Fruit fly (Drosophila melanogaster) whole organism, prepupa: ENCODE measurements around the gene CG43345.
A peak's percentile ranks its signal among the peaks of the same experiment; 100 is the strongest.

ENCODE experiments used
- Blimp-1 ChIP-seq: fragments of 200-800 bp; sonication (Bioruptor generic); optimal IDR thresholded peaks from 3 replicates; lab custom pipeline; 2017; ENCODE audit warnings: missing biosample characterization, missing genetic modification characterization, mild to moderate bottlenecking, moderate library complexity, missing genetic modification reagents
- CG10631 ChIP-seq: fragments of 200-800 bp; sonication (Bioruptor generic); optimal IDR thresholded peaks from 2 replicates; lab custom pipeline; 2016; ENCODE audit warnings: missing biosample characterization, missing genetic modification characterization
- CG10669 ChIP-seq: fragments of 200-800 bp; sonication (Bioruptor generic); optimal IDR thresholded peaks from 3 replicates; lab custom pipeline; 2018; ENCODE audit warnings: missing biosample characterization, mild to moderate bottlenecking, missing genetic modification characterization, moderate library complexity
- CG11294 ChIP-seq: fragments of 200-800 bp; sonication (Bioruptor generic); IDR thresholded peaks from 2 replicates; pipeline ENCODE4 v1.3.6; 2022; ENCODE audit warnings: missing biosample characterization, missing genetic modification characterization
- CG11902 ChIP-seq: fragments of 200-800 bp; sonication (Bioruptor generic); optimal IDR thresholded peaks from 3 replicates; lab custom pipeline; 2016; ENCODE audit warnings: missing biosample characterization, missing genetic modification characterization
- CG1621 ChIP-seq: fragments of 200-800 bp; sonication (Bioruptor generic); optimal IDR thresholded peaks from 3 replicates; lab custom pipeline; 2018; ENCODE audit warnings: missing biosample characterization, mild to moderate bottlenecking, missing genetic modification characterization
- CG16779 ChIP-seq: fragments of 200-800 bp; sonication (Bioruptor generic); optimal IDR thresholded peaks from 3 replicates; lab custom pipeline; 2017; ENCODE audit warnings: missing biosample characterization, mild to moderate bottlenecking, missing genetic modification characterization
- CG3032 ChIP-seq: fragments of 200-800 bp; optimal IDR thresholded peaks from 2 replicates; lab custom pipeline; 2019; ENCODE audit warnings: missing biosample characterization, mild to moderate bottlenecking, missing genetic modification characterization, moderate library complexity
- CG31627 ChIP-seq: fragments of 200-800 bp; sonication (Bioruptor generic); optimal IDR thresholded peaks from 3 replicates; lab custom pipeline; 2016; ENCODE audit warnings: missing biosample characterization, missing genetic modification characterization
- CG32006 ChIP-seq: fragments of 200-800 bp; sonication (Bioruptor generic); optimal IDR thresholded peaks from 3 replicates; lab custom pipeline; 2017; ENCODE audit warnings: missing biosample characterization, mild to moderate bottlenecking, missing genetic modification characterization
- CG3919 ChIP-seq: fragments of 200-800 bp; sonication (Bioruptor generic); optimal IDR thresholded peaks from 3 replicates; lab custom pipeline; 2016; ENCODE audit warnings: missing biosample characterization, missing genetic modification characterization
- CG4318 ChIP-seq: fragments of 200-800 bp; sonication (Bioruptor generic); optimal IDR thresholded peaks from 3 replicates; lab custom pipeline; 2017; ENCODE audit warnings: missing biosample characterization, mild to moderate bottlenecking, missing genetic modification characterization
- CG6163 ChIP-seq: fragments of 200-800 bp; sonication (Bioruptor generic); IDR thresholded peaks from 3 replicates; pipeline ENCODE4 v1.3.6; 2022; ENCODE audit warnings: missing biosample characterization, missing genetic modification characterization
- CG6276 ChIP-seq: fragments of 200-800 bp; sonication (Bioruptor generic); optimal IDR thresholded peaks from 2 replicates; lab custom pipeline; 2017; ENCODE audit warnings: missing biosample characterization, mild to moderate bottlenecking, missing genetic modification characterization
- CG6792 ChIP-seq: fragments of 200-800 bp; sonication (Bioruptor generic); optimal IDR thresholded peaks from 3 replicates; lab custom pipeline; 2016; ENCODE audit warnings: missing biosample characterization, missing genetic modification characterization
- CG6808 ChIP-seq: fragments of 200-800 bp; sonication (Bioruptor generic); optimal IDR thresholded peaks from 3 replicates; lab custom pipeline; 2017; ENCODE audit warnings: missing biosample characterization, missing genetic modification characterization, mild to moderate bottlenecking, moderate library complexity, missing genetic modification reagents
- CG6854 ChIP-seq: fragments of 200-800 bp; sonication (Bioruptor generic); optimal IDR thresholded peaks from 2 replicates; lab custom pipeline; 2017; ENCODE audit warnings: missing biosample characterization, mild to moderate bottlenecking, missing genetic modification characterization
- CG7368 ChIP-seq: fragments of 200-800 bp; sonication (Bioruptor generic); optimal IDR thresholded peaks from 3 replicates; lab custom pipeline; 2016; ENCODE audit warnings: missing biosample characterization, missing genetic modification characterization
- CG8119 ChIP-seq: fragments of 200-800 bp; sonication (Bioruptor generic); IDR thresholded peaks from 3 replicates; pipeline ENCODE4 v1.3.6; 2022; ENCODE audit warnings: missing biosample characterization, missing genetic modification characterization
- CG8319 ChIP-seq: fragments of 200-800 bp; sonication (Bioruptor generic); optimal IDR thresholded peaks from 3 replicates; lab custom pipeline; 2016; ENCODE audit warnings: missing biosample characterization, missing genetic modification characterization
- CG8632 ChIP-seq: fragments of 200-800 bp; sonication (Bioruptor generic); optimal IDR thresholded peaks from 3 replicates; lab custom pipeline; 2016; ENCODE audit warnings: missing biosample characterization, missing genetic modification characterization
- CG9139 ChIP-seq: fragments of 200-800 bp; sonication (Bioruptor generic); optimal IDR thresholded peaks from 3 replicates; lab custom pipeline; 2017; ENCODE audit warnings: missing biosample characterization, mild to moderate bottlenecking, missing genetic modification characterization
- Eip75B ChIP-seq: fragments of 200-800 bp; sonication (Bioruptor generic); optimal IDR thresholded peaks from 3 replicates; lab custom pipeline; 2016; ENCODE audit warnings: missing biosample characterization, missing genetic modification characterization
- Eip78C ChIP-seq: fragments of 200-800 bp; sonication (Bioruptor generic); peaks from one replicate; lab custom pipeline; 2016; ENCODE audit warnings: missing biosample characterization, missing genetic modification characterization
- Eip93F ChIP-seq: fragments of 200-800 bp; sonication (Bioruptor generic); optimal IDR thresholded peaks from 2 replicates; lab custom pipeline; 2016; ENCODE audit warnings: missing biosample characterization, mild to moderate bottlenecking, missing genetic modification characterization
- Ets21C ChIP-seq: fragments of 200-800 bp; sonication (Bioruptor generic); optimal IDR thresholded peaks from 3 replicates; lab custom pipeline; 2016; ENCODE audit warnings: missing biosample characterization, missing genetic modification characterization
- Ets96B ChIP-seq: fragments of 200-800 bp; optimal IDR thresholded peaks from 2 replicates; lab custom pipeline; 2019; ENCODE audit warnings: missing biosample characterization, mild to moderate bottlenecking, missing genetic modification characterization, moderate library complexity
- Hr39 ChIP-seq: fragments of 200-800 bp; sonication (Bioruptor generic); optimal IDR thresholded peaks from 2 replicates; lab custom pipeline; 2016; ENCODE audit warnings: missing biosample characterization, missing genetic modification characterization
- Hr4 ChIP-seq: fragments of 200-800 bp; sonication (Bioruptor generic); optimal IDR thresholded peaks from 3 replicates; lab custom pipeline; 2016; ENCODE audit warnings: missing biosample characterization, missing genetic modification characterization
- Met ChIP-seq: fragments of 200-800 bp; sonication (Bioruptor generic); optimal IDR thresholded peaks from 3 replicates; lab custom pipeline; 2016; ENCODE audit warnings: missing biosample characterization, missing genetic modification characterization
- OdsH ChIP-seq: fragments of 200-800 bp; sonication (Bioruptor generic); optimal IDR thresholded peaks from 3 replicates; lab custom pipeline; 2016; ENCODE audit warnings: missing biosample characterization, missing genetic modification characterization
- Smox ChIP-seq: fragments of 200-800 bp; sonication (Bioruptor generic); optimal IDR thresholded peaks from 3 replicates; lab custom pipeline; 2016; ENCODE audit warnings: missing biosample characterization, missing genetic modification characterization
- Sox14 ChIP-seq: fragments of 200-800 bp; sonication (Bioruptor generic); optimal IDR thresholded peaks from 3 replicates; lab custom pipeline; 2016; ENCODE audit warnings: missing biosample characterization, missing genetic modification characterization
- Sox15 ChIP-seq: fragments of 200-800 bp; sonication (Bioruptor generic); optimal IDR thresholded peaks from 3 replicates; lab custom pipeline; 2016; ENCODE audit warnings: missing biosample characterization, missing genetic modification characterization
- achi ChIP-seq: fragments of 200-800 bp; sonication (Bioruptor generic); optimal IDR thresholded peaks from 3 replicates; lab custom pipeline; 2016; ENCODE audit warnings: missing biosample characterization, missing genetic modification characterization
- acj6 ChIP-seq: fragments of 200-800 bp; sonication (Bioruptor generic); optimal IDR thresholded peaks from 3 replicates; lab custom pipeline; 2016; ENCODE audit warnings: missing biosample characterization, missing genetic modification characterization
- cyc ChIP-seq: fragments of 200-800 bp; sonication (Bioruptor generic); optimal IDR thresholded peaks from 3 replicates; lab custom pipeline; 2016; ENCODE audit warnings: missing biosample characterization, missing genetic modification characterization
- dac ChIP-seq: fragments of 200-800 bp; sonication (Bioruptor generic); optimal IDR thresholded peaks from 2 replicates; lab custom pipeline; 2017; ENCODE audit warnings: missing biosample characterization, mild to moderate bottlenecking, missing genetic modification characterization
- dsx ChIP-seq: fragments of 200-800 bp; optimal IDR thresholded peaks from 3 replicates; lab custom pipeline; 2019; ENCODE audit warnings: missing biosample characterization, mild to moderate bottlenecking, missing genetic modification characterization, moderate library complexity; ENCODE audit not compliant: poor library complexity, severe bottlenecking
- esn ChIP-seq: fragments of 200-800 bp; sonication (Bioruptor generic); optimal IDR thresholded peaks from 2 replicates; lab custom pipeline; 2016; ENCODE audit warnings: missing biosample characterization, mild to moderate bottlenecking, missing genetic modification characterization, moderate library complexity
- fd59A ChIP-seq: fragments of 200-800 bp; sonication (Bioruptor generic); optimal IDR thresholded peaks from 2 replicates; lab custom pipeline; 2017; ENCODE audit warnings: missing biosample characterization, mild to moderate bottlenecking, missing genetic modification characterization, missing genetic modification reagents
- fd85E ChIP-seq: fragments of 200-800 bp; sonication (Bioruptor generic); optimal IDR thresholded peaks from 3 replicates; lab custom pipeline; 2016; ENCODE audit warnings: missing biosample characterization, missing genetic modification characterization
- fkh ChIP-seq: fragments of 200-800 bp; sonication (Bioruptor generic); optimal IDR thresholded peaks from 3 replicates; lab custom pipeline; 2017; ENCODE audit warnings: missing biosample characterization, mild to moderate bottlenecking, missing genetic modification characterization, moderate library complexity
- lz ChIP-seq: fragments of 200-800 bp; sonication (Bioruptor generic); optimal IDR thresholded peaks from 3 replicates; lab custom pipeline; 2016; ENCODE audit warnings: missing biosample characterization, missing genetic modification characterization
- net ChIP-seq: fragments of 200-800 bp; sonication (Bioruptor generic); optimal IDR thresholded peaks from 3 replicates; lab custom pipeline; 2016; ENCODE audit warnings: missing biosample characterization, missing genetic modification characterization
- pdm3 ChIP-seq: fragments of 200-800 bp; sonication (Bioruptor generic); optimal IDR thresholded peaks from 3 replicates; lab custom pipeline; 2016; ENCODE audit warnings: missing biosample characterization, missing genetic modification characterization
- spab ChIP-seq: fragments of 200-800 bp; sonication (Bioruptor generic); optimal IDR thresholded peaks from 2 replicates; lab custom pipeline; 2017; ENCODE audit warnings: missing biosample characterization, mild to moderate bottlenecking, missing genetic modification characterization, missing genetic modification reagents
- ss ChIP-seq, 2 experiments: fragments of 200-800 bp; sonication (Bioruptor generic); optimal IDR thresholded peaks; 2 replicates in 1 of 2; 3 replicates in 1 of 2; lab custom pipeline; 2017 to 2018; ENCODE audit warnings: mild to moderate bottlenecking in 2 of 2, missing biosample characterization in 2 of 2, missing genetic modification characterization in 2 of 2, moderate library complexity in 1 of 2
- svp ChIP-seq: fragments of 200-800 bp; sonication (Bioruptor generic); peaks from one replicate; lab custom pipeline; 2016; ENCODE audit warnings: missing biosample characterization, missing genetic modification characterization
- topi ChIP-seq: fragments of 200-800 bp; sonication (Bioruptor generic); optimal IDR thresholded peaks from 3 replicates; lab custom pipeline; 2016; ENCODE audit warnings: missing biosample characterization, missing genetic modification characterization

Gene CG43345

dm6 chr2L:21168295-21169159 is at the start of gene CG43345, which contains the start of the genes mAcon1 and CG43346:
TSS of gene CG43345 (minus strand) at chr2L:21168581.
TSS of gene mAcon1 (plus strand) at chr2L:21168570.
TSS of gene CG43346 (minus strand) at chr2L:21168581.
- peak; percentile 16; the same call in 1 of the 2 replicates for TF ChIP-seq CG11294 (GFP tag; lab: Robert Waterston, UW)
- peak; percentile 70 for TF ChIP-seq fd59A (GFP tag; lab: Kevin White, UChicago)
- TF ChIP-seq dac, result peak; percentile 43
- TF ChIP-seq CG8319 (GFP tag; lab: Kevin White, UChicago), result peak; percentile 76
- peak; percentile 68 for TF ChIP-seq CG3032 (tag; lab: Kevin White, UChicago)
- TF ChIP-seq CG3919 (GFP tag; lab: Kevin White, UChicago), result no peak
- TF ChIP-seq Smox (GFP tag; lab: Kevin White, UChicago), result no peak
- TF ChIP-seq CG10669 (GFP tag; lab: Kevin White, UChicago), result no peak
- TF ChIP-seq cyc (GFP tag; lab: Kevin White, UChicago), result peak; percentile 87
- no peak for TF ChIP-seq CG7368 (GFP tag; lab: Kevin White, UChicago)
- TF ChIP-seq svp (GFP tag; lab: Kevin White, UChicago), result no peak
- peak; percentile 65 for TF ChIP-seq CG9139 (GFP tag; lab: Kevin White, UChicago)
- peak; percentile 66 for TF ChIP-seq Ets96B (tag; lab: Kevin White, UChicago)
- TF ChIP-seq OdsH, result peak; percentile 84
- peak; percentile 65; the same call in 2 of the 3 replicates for TF ChIP-seq CG8119
- TF ChIP-seq Met (GFP tag; lab: Kevin White, UChicago), result no peak
- peak; percentile 80 for TF ChIP-seq CG10631
- TF ChIP-seq CG16779, result no peak
- TF ChIP-seq Hr39, result peak; percentile 83
- peak; percentile 90 for TF ChIP-seq lz (GFP tag; lab: Kevin White, UChicago)
- TF ChIP-seq acj6 (GFP tag; lab: Kevin White, UChicago), result peak; percentile 82
- peak; percentile 79 for TF ChIP-seq CG6792 (GFP tag; lab: Kevin White, UChicago)
- peak; percentile 83 for TF ChIP-seq Sox14 (GFP tag; lab: Kevin White, UChicago)
- no peak for TF ChIP-seq spab (GFP tag; lab: Kevin White, UChicago)
- no peak for TF ChIP-seq pdm3
- no peak for TF ChIP-seq Ets21C (GFP tag; lab: Kevin White, UChicago)
- TF ChIP-seq topi (GFP tag; lab: Kevin White, UChicago), result peak; percentile 87
- no peak for TF ChIP-seq net (GFP tag; lab: Kevin White, UChicago)
- TF ChIP-seq Eip93F, result no peak
- peak; percentile 45; the same call in 1 of the 3 replicates for TF ChIP-seq CG6163
- no peak for TF ChIP-seq CG4318 (GFP tag; lab: Kevin White, UChicago)
- no peak for TF ChIP-seq Hr4 (GFP tag; lab: Kevin White, UChicago)
- peak; percentile 89 for TF ChIP-seq esn (GFP tag; lab: Kevin White, UChicago)
- peak; percentile 94 for TF ChIP-seq CG31627 (GFP tag; lab: Kevin White, UChicago)
- peak; percentile 47 for TF ChIP-seq fd85E
- TF ChIP-seq CG6854 (GFP tag; lab: Kevin White, UChicago), result peak; percentile 60
- peak; percentile 64 for TF ChIP-seq CG1621 (tag; lab: Kevin White, UChicago)
- no peak for TF ChIP-seq achi (GFP tag; lab: Kevin White, UChicago)
- peak; percentile 89 for TF ChIP-seq fkh (GFP tag; lab: Kevin White, UChicago)
- no peak for TF ChIP-seq Blimp-1 (GFP tag; lab: Kevin White, UChicago)
- no peak for TF ChIP-seq CG6808 (GFP tag; lab: Kevin White, UChicago)
- peak; percentile 93 for TF ChIP-seq Eip78C (GFP tag; lab: Kevin White, UChicago)
- TF ChIP-seq Sox15, result peak; percentile 80
- TF ChIP-seq CG11902, result peak; percentile 77
- TF ChIP-seq dsx (GFP tag; lab: Kevin White, UChicago), result no peak
- TF ChIP-seq Eip75B, result peak; percentile 83
- TF ChIP-seq ss (GFP tag; optimal IDR thresholded peaks at IDR 0.05; lab: Kevin White, UChicago), result peak in 1 of 2 experiments; percentile 79
- TF ChIP-seq CG32006, result no peak
- peak; percentile 66 for TF ChIP-seq CG8632 (GFP tag; lab: Kevin White, UChicago)
- TF ChIP-seq CG6276 (GFP tag; lab: Kevin White, UChicago), result no peak
